Fruit fly (Drosophila melanogaster) whole organism, embryonic: ENCODE data around the gene RpS5b.

Source experiments
- Atf3 ChIP-seq: fragments of 200-800 bp; sonication (Bioruptor generic); optimal IDR thresholded peaks from 3 replicates; lab custom pipeline; 2016; ENCODE audit warnings: missing biosample characterization, missing genetic modification characterization
- Awh ChIP-seq: fragments of 200-800 bp; sonication (Bioruptor generic); IDR thresholded peaks from 2 replicates; pipeline ENCODE4, ENCODE4 v1.3.6; 2022; ENCODE audit warnings: missing biosample characterization, missing genetic modification characterization
- Bdp1 ChIP-seq: fragments of 200-800 bp; sonication (Bioruptor generic); optimal IDR thresholded peaks from 3 replicates; lab custom pipeline; 2016; ENCODE audit warnings: missing biosample characterization, missing genetic modification characterization
- CG1024 ChIP-seq: fragments of 200-800 bp; sonication (Bioruptor generic); IDR thresholded peaks from 2 replicates; pipeline ENCODE4 v1.3.6; 2022; ENCODE audit warnings: missing biosample characterization, missing genetic modification characterization
- CG10543 ChIP-seq: fragments of 200-800 bp; sonication (Bioruptor generic); optimal IDR thresholded peaks from 3 replicates; lab custom pipeline; 2017; ENCODE audit warnings: missing biosample characterization, mild to moderate bottlenecking, missing genetic modification characterization, moderate library complexity
- CG10959 ChIP-seq: fragments of 200-800 bp; sonication (Bioruptor generic); IDR thresholded peaks from 2 replicates; pipeline ENCODE4 v1.3.6; 2022; ENCODE audit warnings: missing biosample characterization, missing genetic modification characterization
- CG11504 ChIP-seq: fragments of 200-800 bp; sonication (Bioruptor generic); optimal IDR thresholded peaks from 3 replicates; lab custom pipeline; 2019; ENCODE audit warnings: missing biosample characterization, mild to moderate bottlenecking, missing genetic modification characterization, moderate library complexity
- CG11695 ChIP-seq: fragments of 200-800 bp; sonication (Bioruptor generic); IDR thresholded peaks from 3 replicates; pipeline ENCODE4 v1.3.6; 2022; ENCODE audit warnings: missing biosample characterization, missing genetic modification characterization
- CG12104 ChIP-seq: fragments of 200-800 bp; sonication (Bioruptor generic); optimal IDR thresholded peaks from 3 replicates; lab custom pipeline; 2016; ENCODE audit warnings: missing biosample characterization, missing genetic modification characterization
- CG12155 ChIP-seq: fragments of 200-800 bp; sonication (Bioruptor generic); optimal IDR thresholded peaks from 3 replicates; lab custom pipeline; 2016; ENCODE audit warnings: missing biosample characterization, missing genetic modification characterization
- CG13424 ChIP-seq: fragments of 200-800 bp; sonication (Bioruptor generic); optimal IDR thresholded peaks from 2 replicates; lab custom pipeline; 2019; ENCODE audit warnings: missing biosample characterization, mild to moderate bottlenecking, missing genetic modification characterization, moderate library complexity
- CG14014 ChIP-seq: fragments of 200-800 bp; sonication (Bioruptor generic); IDR thresholded peaks from 2 replicates; pipeline ENCODE4 v1.3.6; 2022; ENCODE audit warnings: missing biosample characterization, missing genetic modification characterization
- CG15514 ChIP-seq: fragments of 200-800 bp; sonication (Bioruptor generic); optimal IDR thresholded peaks from 3 replicates; lab custom pipeline; 2017; ENCODE audit warnings: missing biosample characterization, missing genetic modification characterization, mild to moderate bottlenecking, moderate library complexity, missing genetic modification reagents
- CG17802 ChIP-seq: fragments of 200-800 bp; sonication (Bioruptor generic); optimal IDR thresholded peaks from 2 replicates; lab custom pipeline; 2018; ENCODE audit warnings: missing biosample characterization, mild to moderate bottlenecking, missing genetic modification characterization, moderate library complexity
- CG1792 ChIP-seq: fragments of 200-800 bp; sonication (Bioruptor generic); optimal IDR thresholded peaks from 2 replicates; lab custom pipeline; 2016; ENCODE audit warnings: missing biosample characterization, missing genetic modification characterization
- CG1832 ChIP-seq: fragments of 200-800 bp; sonication (Bioruptor generic); optimal IDR thresholded peaks from 2 replicates; lab custom pipeline; 2017; ENCODE audit warnings: missing biosample characterization, mild to moderate bottlenecking, missing genetic modification characterization, inconsistent platforms
- CG18599 ChIP-seq: fragments of 200-800 bp; sonication (Bioruptor generic); optimal IDR thresholded peaks from 3 replicates; lab custom pipeline; 2017; ENCODE audit warnings: missing biosample characterization, missing genetic modification characterization, mild to moderate bottlenecking, moderate library complexity, missing genetic modification reagents
- CG2120 ChIP-seq: fragments of 200-800 bp; sonication (Bioruptor generic); optimal IDR thresholded peaks from 3 replicates; lab custom pipeline; 2016; ENCODE audit warnings: missing biosample characterization, missing genetic modification characterization
- CG2678 ChIP-seq: fragments of 200-800 bp; sonication (Bioruptor generic); optimal IDR thresholded peaks from 3 replicates; lab custom pipeline; 2019; ENCODE audit warnings: missing biosample characterization, mild to moderate bottlenecking, missing genetic modification characterization, moderate library complexity
- CG31224 ChIP-seq: fragments of 200-800 bp; sonication (Bioruptor generic); IDR thresholded peaks from 2 replicates; pipeline ENCODE4 v1.3.6; 2022; ENCODE audit warnings: missing biosample characterization, missing genetic modification characterization
- CG3281 ChIP-seq: fragments of 200-800 bp; sonication (Bioruptor generic); optimal IDR thresholded peaks from 3 replicates; lab custom pipeline; 2017; ENCODE audit warnings: missing biosample characterization, mild to moderate bottlenecking, missing genetic modification characterization
- CG3847 ChIP-seq: fragments of 200-800 bp; sonication (Bioruptor generic); IDR thresholded peaks from 2 replicates; pipeline ENCODE4 v1.3.6; 2022; ENCODE audit warnings: missing biosample characterization, missing genetic modification characterization
- CG7786 ChIP-seq: fragments of 200-800 bp; sonication (Bioruptor generic); optimal IDR thresholded peaks from 2 replicates; lab custom pipeline; 2016; ENCODE audit warnings: missing biosample characterization, missing genetic modification characterization
- D19A ChIP-seq: fragments of 200-800 bp; optimal IDR thresholded peaks from 3 replicates; lab custom pipeline; 2019; ENCODE audit warnings: missing biosample characterization, mild to moderate bottlenecking, missing genetic modification characterization, moderate library complexity
- Doc3 ChIP-seq: fragments of 200-800 bp; sonication (Bioruptor generic); IDR thresholded peaks from 3 replicates; pipeline ENCODE4 v1.3.6; 2022; ENCODE audit warnings: missing biosample characterization, missing genetic modification characterization; ENCODE audit not compliant: partially characterized antibody
- Fer3 ChIP-seq: fragments of 200-800 bp; sonication (Bioruptor generic); optimal IDR thresholded peaks from 2 replicates; lab custom pipeline; 2018; ENCODE audit warnings: missing biosample characterization, mild to moderate bottlenecking, missing genetic modification characterization, moderate library complexity
- GATAe ChIP-seq: fragments of 200-800 bp; sonication (Bioruptor generic); conservative IDR thresholded peaks from 2 replicates; pipeline ENCODE4 v1.3.6; 2022; ENCODE audit warnings: missing biosample characterization, missing genetic modification characterization
- HmgD ChIP-seq: fragments of 200-800 bp; sonication (Bioruptor generic); optimal IDR thresholded peaks from 3 replicates; lab custom pipeline; 2016; ENCODE audit warnings: missing biosample characterization, missing genetic modification characterization
- Hsf ChIP-seq: fragments of 200-800 bp; sonication (Bioruptor generic); optimal IDR thresholded peaks from 3 replicates; lab custom pipeline; 2016; ENCODE audit warnings: missing biosample characterization, missing genetic modification characterization
- Med ChIP-seq: fragments of 200-800 bp; sonication (Bioruptor generic); peaks from one replicate; lab custom pipeline; 2016; ENCODE audit warnings: missing biosample characterization, missing genetic modification characterization, mild to moderate bottlenecking, inconsistent platforms, moderate library complexity
- Meics ChIP-seq: fragments of 200-800 bp; sonication (Bioruptor generic); optimal IDR thresholded peaks from 2 replicates; lab custom pipeline; 2017; ENCODE audit warnings: missing biosample characterization, mild to moderate bottlenecking, missing genetic modification characterization
- NK7.1 ChIP-seq: fragments of 200-800 bp; sonication (Bioruptor generic); optimal IDR thresholded peaks from 3 replicates; lab custom pipeline; 2016; ENCODE audit warnings: missing biosample characterization, missing genetic modification characterization
- NfI ChIP-seq: fragments of 200-800 bp; sonication (Bioruptor generic); optimal IDR thresholded peaks from 3 replicates; lab custom pipeline; 2018; ENCODE audit warnings: missing biosample characterization, mild to moderate bottlenecking, missing genetic modification characterization, moderate library complexity
- Pdp1 ChIP-seq, 2 experiments: fragments of 200-800 bp; sonication (Bioruptor generic); optimal IDR thresholded peaks; 3 replicates each; lab custom pipeline; 2016; ENCODE audit warnings: missing biosample characterization in 2 of 2, missing genetic modification characterization in 2 of 2, mild to moderate bottlenecking in 1 of 2, moderate library complexity in 1 of 2
- Rfx ChIP-seq: fragments of 200-800 bp; sonication (Bioruptor generic); IDR thresholded peaks from 2 replicates; pipeline ENCODE4 v1.3.6; 2022; ENCODE audit warnings: missing biosample characterization, missing genetic modification characterization
- Tbp ChIP-seq: fragments of >200 bp; optimal IDR thresholded peaks from 2 replicates; lab custom pipeline; 2018; ENCODE audit warnings: missing biosample characterization, missing genetic modification characterization
- YL-1 ChIP-seq: fragments of 200-800 bp; sonication (Bioruptor generic); optimal IDR thresholded peaks from 3 replicates; lab custom pipeline; 2017; ENCODE audit warnings: missing biosample characterization, mild to moderate bottlenecking, missing genetic modification characterization
- cas ChIP-seq: fragments of 200-800 bp; sonication (Bioruptor generic); IDR thresholded peaks from 2 replicates; pipeline ENCODE4 v1.3.6; 2022; ENCODE audit warnings: missing biosample characterization, missing genetic modification characterization
- cg ChIP-seq: fragments of 200-800 bp; sonication (Bioruptor generic); optimal IDR thresholded peaks from 3 replicates; lab custom pipeline; 2019; ENCODE audit warnings: missing biosample characterization, mild to moderate bottlenecking, missing genetic modification characterization, moderate library complexity
- dysf ChIP-seq: fragments of 200-800 bp; sonication (Bioruptor generic); IDR thresholded peaks from 3 replicates; pipeline ENCODE4 v1.3.6; 2022; ENCODE audit warnings: missing biosample characterization, missing genetic modification characterization
- grn ChIP-seq: fragments of 200-800 bp; sonication (Bioruptor generic); optimal IDR thresholded peaks from 3 replicates; lab custom pipeline; 2017; ENCODE audit warnings: missing biosample characterization, missing genetic modification characterization
- hkb ChIP-seq, 2 experiments: fragments of 200-800 bp in 1 of 2; fragments of >200 bp in 1 of 2; sonication (Bioruptor generic) in 1 of 2; IDR thresholded peaks in 1 of 2; optimal IDR thresholded peaks in 1 of 2; 2 replicates each; pipeline versions ENCODE4 v1.3.6 to Lab custom; 2017 to 2022; ENCODE audit warnings: missing biosample characterization in 1 of 2, missing genetic modification characterization in 1 of 2
- pan ChIP-seq, 4 experiments: fragments of >200 bp in 3 of 4; fragments of 200-800 bp in 1 of 4; sonication (Bioruptor generic) in 1 of 4; optimal IDR thresholded peaks in 3 of 4; IDR thresholded peaks in 1 of 4; 2 replicates each; pipeline versions ENCODE4 v1.3.6 to Lab custom; 2017 to 2022; ENCODE audit warnings: missing biosample characterization in 2 of 4, missing genetic modification characterization in 2 of 4, mixed read lengths in 1 of 4
- pho ChIP-seq: fragments of 200-800 bp; sonication (Bioruptor generic); optimal IDR thresholded peaks from 2 replicates; lab custom pipeline; 2016; ENCODE audit warnings: missing biosample characterization, missing genetic modification characterization
- ranshi ChIP-seq: fragments of 200-800 bp; sonication (Bioruptor generic); IDR thresholded peaks from 2 replicates; pipeline ENCODE4 v1.3.6; 2022; ENCODE audit warnings: missing biosample characterization, missing genetic modification characterization
- scrt ChIP-seq: fragments of 200-800 bp; sonication (Bioruptor generic); optimal IDR thresholded peaks from 2 replicates; lab custom pipeline; 2018; ENCODE audit warnings: missing biosample characterization, mild to moderate bottlenecking, missing genetic modification characterization, moderate library complexity
- sens ChIP-seq: fragments of 200-800 bp; sonication (Bioruptor generic); peaks from one replicate; lab custom pipeline; 2016; ENCODE audit warnings: missing biosample characterization, missing genetic modification characterization
- so ChIP-seq: fragments of 200-800 bp; sonication (Bioruptor generic); IDR thresholded peaks from 3 replicates; pipeline ENCODE4 v1.3.6; 2022; ENCODE audit warnings: missing biosample characterization, missing genetic modification characterization
- trem ChIP-seq: fragments of 200-800 bp; optimal IDR thresholded peaks from 3 replicates; lab custom pipeline; 2019; ENCODE audit warnings: missing biosample characterization, mild to moderate bottlenecking, missing genetic modification characterization, moderate library complexity
- zf30C ChIP-seq: fragments of 200-800 bp; sonication (Bioruptor generic); optimal IDR thresholded peaks from 3 replicates; lab custom pipeline; 2018; ENCODE audit warnings: missing biosample characterization, mild to moderate bottlenecking, missing genetic modification characterization

RpS5b gene

DNA sequence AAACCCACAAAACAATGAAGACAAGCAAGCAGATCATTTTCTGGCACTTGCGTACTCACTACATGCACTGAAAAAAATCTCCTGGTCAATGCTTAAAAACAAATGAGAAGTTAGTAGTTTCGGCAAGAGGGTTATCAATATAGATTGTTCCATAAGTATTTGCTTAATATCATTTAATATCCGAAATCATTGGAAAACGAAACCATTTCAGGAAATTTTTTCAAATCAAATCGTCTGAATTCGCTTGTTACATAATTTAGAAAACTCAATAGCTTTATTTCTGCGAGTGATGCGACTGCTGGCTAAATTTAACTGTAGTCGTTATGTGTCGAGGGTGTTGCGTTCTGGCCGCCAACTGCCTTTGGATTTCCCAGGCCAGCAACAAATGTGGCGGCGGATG is 23.2 kb downstream of the RpS5b start (continued):
- TF ChIP-seq CG18599 (GFP tag; lab: Kevin White, UChicago) (peak; percentile 66), CG3847 (GFP tag; lab: Robert Waterston, UW) (no peak), CG13424 (peak; percentile 20), cg (GFP tag; lab: Kevin White, UChicago) (no peak), CG31224 (GFP tag; lab: Robert Waterston, UW) (no peak), sens (GFP tag; lab: Kevin White, UChicago) (peak; percentile 63), pho (no peak), Awh (GFP tag; lab: Robert Waterston, UW) (no peak), Pdp1 (GFP tag; optimal IDR thresholded peaks at IDR 0.05; lab: Kevin White, UChicago) (peak; percentile 9 to 57), CG3281 (GFP tag; lab: Kevin White, UChicago) (peak; percentile 20), YL-1 (GFP tag; lab: Kevin White, UChicago) (no peak), NfI (GFP tag; lab: Kevin White, UChicago) (peak; percentile 21), so (0 out of 3 replicates have a peak, but pooled peaks have one; percentile 16), Bdp1 (GFP tag; lab: Kevin White, UChicago) (no peak), dysf (peak; percentile 29; the same call in 2 of the 3 replicates), Med (GFP tag; lab: Kevin White, UChicago) (peak; percentile 61), Atf3 (GFP tag; lab: Kevin White, UChicago) (no peak), CG2120 (peak; percentile 45), scrt (peak; percentile 42), Fer3 (peak; percentile 29), CG2678 (tag; lab: Kevin White, UChicago) (peak; percentile 54), NK7.1 (GFP tag; lab: Kevin White, UChicago) (no peak), pan (optimal IDR thresholded peaks at IDR 0.05; lab: Kevin White, UChicago) (no peak), pan (GFP tag; optimal IDR thresholded peaks at IDR 0.05 in 1 of 2, IDR thresholded peaks at IDR 0.05 in 1 of 2) (no peak), cas (GFP tag; lab: Robert Waterston, UW) (no peak), CG7786 (no peak), CG17802 (tag; lab: Kevin White, UChicago) (no peak), Rfx (GFP tag; lab: Robert Waterston, UW) (0 out of 2 replicates have a peak, but pooled peaks have one; percentile 23), CG15514 (GFP tag; lab: Kevin White, UChicago) (peak; percentile 17), Meics (GFP tag; lab: Kevin White, UChicago) (peak; percentile 40), CG10543 (GFP tag; lab: Kevin White, UChicago) (peak; percentile 16), Hsf (GFP tag; lab: Kevin White, UChicago) (no peak), trem (tag; lab: Kevin White, UChicago) (no peak), HmgD (GFP tag; lab: Kevin White, UChicago) (no peak), CG14014 (GFP tag; lab: Robert Waterston, UW) (no peak), CG1832 (GFP tag; lab: Kevin White, UChicago) (no peak), CG10959 (GFP tag; lab: Robert Waterston, UW) (no peak), CG11504 (peak; percentile 49), Doc3 (GFP tag; lab: Robert Waterston, UW) (no peak), CG12155 (GFP tag; lab: Kevin White, UChicago) (peak; percentile 5), GATAe (GFP tag; lab: Robert Waterston, UW) (no peak), Tbp (GFP tag; lab: Kevin White, UChicago) (no peak), CG12104 (no peak), CG1024 (no peak), zf30C (GFP tag; lab: Kevin White, UChicago) (peak; percentile 23), CG1792 (GFP tag; lab: Kevin White, UChicago) (no peak), grn (GFP tag; lab: Kevin White, UChicago) (no peak), hkb (optimal IDR thresholded peaks at IDR 0.05; lab: Kevin White, UChicago) (no peak), hkb (GFP tag; IDR thresholded peaks at IDR 0.05; lab: Robert Waterston, UW) (0 out of 2 replicates have a peak, but pooled peaks have one; percentile 8), D19A (tag; lab: Kevin White, UChicago) (no peak), ranshi (GFP tag; lab: Robert Waterston, UW) (peak; percentile 4; the same call in 1 of the 2 replicates), CG11695 (GFP tag; lab: Robert Waterston, UW) (peak; percentile 18; the same call in 1 of the 3 replicates)
